Worm (Caenorhabditis elegans): ENCODE results near the gene ZK899.5.
A peak's percentile ranks its signal among the peaks of the same experiment; 100 is the strongest.

ZK899.5 gene

ce11 chrX:9467573-9467972 lies 6.8 kb upstream of the ZK899.5 start (continued):
- TF ChIP-seq tlp-1 (tag; optimal IDR thresholded peaks at IDR 0.05) (no peak), nhr-237 (tag; optimal IDR thresholded peaks at IDR 0.05) (peak; percentile 14), ces-1 (GFP tag; optimal IDR thresholded peaks at IDR 0.05) (no peak), alr-1 (tag; optimal IDR thresholded peaks at IDR 0.05; ENCODE audit: borderline replicate concordance) (no peak), C34B4.2 (tag; optimal IDR thresholded peaks at IDR 0.05) (no peak), elt-3 (tag; optimal IDR thresholded peaks at IDR 0.05) (peak in 2 of 6 experiments; percentile 53 to 82), pag-3 (tag; optimal IDR thresholded peaks at IDR 0.05; ENCODE audit: borderline replicate concordance, insufficient read depth) (no peak), swsn-7 (tag; optimal IDR thresholded peaks at IDR 0.05) (peak; percentile 70), grh-1 (GFP tag; IDR thresholded peaks at IDR 0.05) (no peak), unc-130 (tag; optimal IDR thresholded peaks at IDR 0.05) (no peak), isw-1 (GFP tag; IDR thresholded peaks at IDR 0.05) (peak; percentile 23), zag-1 (tag; optimal IDR thresholded peaks at IDR 0.05) (no peak), nhr-19 (GFP tag; conservative IDR thresholded peaks at IDR 0.05) (peak; percentile 70), Y116A8C.19 (tag; optimal IDR thresholded peaks at IDR 0.05; ENCODE audit: borderline replicate concordance) (no peak), unc-98 (GFP tag; IDR thresholded peaks at IDR 0.05) (no peak), dpl-1 (GFP tag; optimal IDR thresholded peaks at IDR 0.05) (no peak), skn-1 (tag; optimal IDR thresholded peaks at IDR 0.05) (peak; percentile 43), lin-39 (tag; optimal IDR thresholded peaks at IDR 0.05) (peak; percentile 32), ama-1 (optimal IDR thresholded peaks at IDR 0.05) (no peak), lir-3 (tag; optimal IDR thresholded peaks at IDR 0.05; ENCODE audit: poor library complexity) (peak; percentile 62), nhr-47 (tag; optimal IDR thresholded peaks at IDR 0.05) (peak; percentile 87), mdl-1 (tag; optimal IDR thresholded peaks at IDR 0.05) (peak in 1 of 2 experiments; percentile 66), pqm-1 (tag; optimal IDR thresholded peaks at IDR 0.05) (no peak), F16B12.6 (tag; optimal IDR thresholded peaks at IDR 0.05) (no peak), mep-1 (tag; optimal IDR thresholded peaks at IDR 0.05) (peak; percentile 75), dsc-1 (tag; optimal IDR thresholded peaks at IDR 0.05) (peak; percentile 87), snu-23 (GFP tag; optimal IDR thresholded peaks at IDR 0.05) (peak; percentile 87), fkh-10 (GFP tag; optimal IDR thresholded peaks at IDR 0.05) (peak; percentile 31), lin-35 (GFP tag; optimal IDR thresholded peaks at IDR 0.05) (peak; percentile 36 to 61), unc-62 (GFP tag; optimal IDR thresholded peaks at IDR 0.05) (no peak), hlh-17 (GFP tag; optimal IDR thresholded peaks at IDR 0.05; ENCODE audit: borderline replicate concordance) (no peak), tbx-2 (tag; optimal IDR thresholded peaks at IDR 0.05) (peak; percentile 71), nhr-77 (tag; optimal IDR thresholded peaks at IDR 0.05) (peak; percentile 48), ztf-4 (tag; optimal IDR thresholded peaks at IDR 0.05) (peak; percentile 35), mef-2 (tag; optimal IDR thresholded peaks at IDR 0.05) (no peak), ceh-82 (tag; optimal IDR thresholded peaks at IDR 0.05) (peak; percentile 41 to 74 (median 70)), nhr-85 (tag) (peak; percentile 48), egl-27 (tag; optimal IDR thresholded peaks at IDR 0.05) (no peak), nhr-28 (tag; optimal IDR thresholded peaks at IDR 0.05) (no peak), ets-5 (GFP tag; IDR thresholded peaks at IDR 0.05) (no peak)

ce11 chrX:9465722-9466132 lies 5.0 kb upstream of the ZK899.5 start:
- TF ChIP-seq F16B12.6 (tag; optimal IDR thresholded peaks at IDR 0.05) (peak; percentile 35), alr-1 (tag; optimal IDR thresholded peaks at IDR 0.05; ENCODE audit: borderline replicate concordance) (no peak), ceh-90 (tag; optimal IDR thresholded peaks at IDR 0.05) (peak; percentile 48), mdl-1 (tag; optimal IDR thresholded peaks at IDR 0.05) (peak; percentile 71 to 90), tlp-1 (tag; optimal IDR thresholded peaks at IDR 0.05) (no peak), nhr-85 (tag) (peak; percentile 99), skn-1 (tag; optimal IDR thresholded peaks at IDR 0.05) (peak; percentile 99), nhr-28 (tag; optimal IDR thresholded peaks at IDR 0.05) (peak; percentile 74), aha-1 (tag; optimal IDR thresholded peaks at IDR 0.05) (peak; percentile 85), nhr-11 (tag; optimal IDR thresholded peaks at IDR 0.05) (peak; percentile 100), aly-2 (tag; optimal IDR thresholded peaks at IDR 0.05) (peak; percentile 99), zip-4 (GFP tag; optimal IDR thresholded peaks at IDR 0.05) (peak; percentile 97), dsc-1 (tag; optimal IDR thresholded peaks at IDR 0.05) (peak; percentile 100), nhr-20 (tag; optimal IDR thresholded peaks at IDR 0.05) (peak; percentile 99), efl-3 (GFP tag; optimal IDR thresholded peaks at IDR 0.05) (peak; percentile 91), mep-1 (tag; optimal IDR thresholded peaks at IDR 0.05) (peak; percentile 100), mef-2 (tag; optimal IDR thresholded peaks at IDR 0.05) (peak; percentile 66), elt-2 (tag; optimal IDR thresholded peaks at IDR 0.05) (peak; percentile 96), dpl-1 (GFP tag; optimal IDR thresholded peaks at IDR 0.05) (peak; percentile 44 to 71 (median 64)), nhr-237 (tag; optimal IDR thresholded peaks at IDR 0.05) (peak; percentile 100), fos-1 (tag; optimal IDR thresholded peaks at IDR 0.05) (peak; percentile 99), ztf-4 (tag; optimal IDR thresholded peaks at IDR 0.05) (peak; percentile 99), C34B4.2 (tag; optimal IDR thresholded peaks at IDR 0.05) (peak; percentile 51), blmp-1 (tag; optimal IDR thresholded peaks at IDR 0.05) (peak; percentile 61), swsn-7 (tag; optimal IDR thresholded peaks at IDR 0.05) (peak; percentile 99), sup-37 (GFP tag; optimal IDR thresholded peaks at IDR 0.05) (peak; percentile 94)
